Fruit fly (Drosophila melanogaster) whole organism, embryonic: ENCODE measurements around the gene RpL7.
A peak's percentile ranks its signal among the peaks of the same experiment; 100 is the strongest.

ENCODE experiments used
- Atf6 ChIP-seq: fragments of 200-800 bp; sonication (Bioruptor generic); IDR thresholded peaks from 2 replicates; pipeline ENCODE4 v1.3.6; 2022; ENCODE audit warnings: missing biosample characterization, missing genetic modification characterization
- BEAF-32 ChIP-seq: fragments of 200-800 bp; sonication (Bioruptor generic); optimal IDR thresholded peaks from 3 replicates; lab custom pipeline; 2017; ENCODE audit warnings: missing biosample characterization, missing genetic modification characterization, mild to moderate bottlenecking, moderate library complexity, missing genetic modification reagents
- CG10267 ChIP-seq: fragments of 200-800 bp; sonication (Bioruptor generic); optimal IDR thresholded peaks from 2 replicates; lab custom pipeline; 2018; ENCODE audit warnings: missing biosample characterization, mild to moderate bottlenecking, missing genetic modification characterization, moderate library complexity
- CG10274 ChIP-seq: fragments of 200-800 bp; sonication (Bioruptor generic); optimal IDR thresholded peaks from 3 replicates; lab custom pipeline; 2017; ENCODE audit warnings: missing biosample characterization, mild to moderate bottlenecking, missing genetic modification characterization
- CG13287 ChIP-seq: fragments of 200-800 bp; sonication (Bioruptor generic); IDR thresholded peaks from 2 replicates; pipeline ENCODE4 v1.3.6; 2022; ENCODE audit warnings: missing biosample characterization, missing genetic modification characterization; ENCODE audit not compliant: partially characterized antibody
- CG14710 ChIP-seq: fragments of 200-800 bp; sonication (Bioruptor generic); optimal IDR thresholded peaks from 3 replicates; lab custom pipeline; 2019; ENCODE audit warnings: missing biosample characterization, mild to moderate bottlenecking, missing genetic modification characterization, moderate library complexity
- CG14860 ChIP-seq: fragments of 200-800 bp; sonication (Bioruptor generic); IDR thresholded peaks from 3 replicates; pipeline ENCODE4 v1.3.6; 2022; ENCODE audit warnings: missing biosample characterization, missing genetic modification characterization; ENCODE audit not compliant: partially characterized antibody
- CG17829 ChIP-seq: fragments of 200-800 bp; optimal IDR thresholded peaks from 2 replicates; lab custom pipeline; 2019; ENCODE audit warnings: missing biosample characterization, mild to moderate bottlenecking, missing genetic modification characterization, moderate library complexity
- CG18764 ChIP-seq: fragments of 200-800 bp; sonication (Bioruptor generic); optimal IDR thresholded peaks from 3 replicates; lab custom pipeline; 2016; ENCODE audit warnings: missing biosample characterization, missing genetic modification characterization
- CG2120 ChIP-seq: fragments of 200-800 bp; sonication (Bioruptor generic); optimal IDR thresholded peaks from 3 replicates; lab custom pipeline; 2016; ENCODE audit warnings: missing biosample characterization, missing genetic modification characterization
- CG2712 ChIP-seq: fragments of 200-800 bp; optimal IDR thresholded peaks from 3 replicates; lab custom pipeline; 2019; ENCODE audit warnings: missing biosample characterization, mild to moderate bottlenecking, missing genetic modification characterization, moderate library complexity
- CG32767 ChIP-seq: fragments of 200-800 bp; sonication (Bioruptor generic); IDR thresholded peaks from 2 replicates; pipeline ENCODE4 v1.3.6; 2022; ENCODE audit warnings: missing biosample characterization, missing genetic modification characterization
- CG34422 ChIP-seq: fragments of 200-800 bp; sonication (Bioruptor generic); IDR thresholded peaks from 3 replicates; pipeline ENCODE4 v1.3.6; 2022; ENCODE audit warnings: missing biosample characterization, missing genetic modification characterization
- CG4424 ChIP-seq: fragments of 200-800 bp; sonication (Bioruptor generic); optimal IDR thresholded peaks from 3 replicates; lab custom pipeline; 2016; ENCODE audit warnings: missing biosample characterization, missing genetic modification characterization
- CG4617 ChIP-seq: fragments of 200-800 bp; sonication (Bioruptor generic); optimal IDR thresholded peaks from 3 replicates; lab custom pipeline; 2016; ENCODE audit warnings: missing biosample characterization, missing genetic modification characterization, borderline replicate concordance
- CG4854 ChIP-seq: fragments of 200-800 bp; sonication (Bioruptor generic); optimal IDR thresholded peaks from 2 replicates; lab custom pipeline; 2016; ENCODE audit warnings: missing biosample characterization, missing genetic modification characterization, inconsistent platforms
- CG6791 ChIP-seq: fragments of 200-800 bp; sonication (Bioruptor generic); IDR thresholded peaks from 3 replicates; pipeline ENCODE4 v1.3.6; 2022; ENCODE audit warnings: missing biosample characterization, missing genetic modification characterization; ENCODE audit not compliant: partially characterized antibody
- CG7987 ChIP-seq: fragments of 200-800 bp; sonication (Bioruptor generic); optimal IDR thresholded peaks from 2 replicates; lab custom pipeline; 2018; ENCODE audit warnings: missing biosample characterization, mild to moderate bottlenecking, missing genetic modification characterization, moderate library complexity
- CG8359 ChIP-seq: fragments of 200-800 bp; sonication (Bioruptor generic); optimal IDR thresholded peaks from 2 replicates; lab custom pipeline; 2017; ENCODE audit warnings: missing biosample characterization, mild to moderate bottlenecking, missing genetic modification characterization, borderline replicate concordance
- CHES-1-like ChIP-seq: fragments of 200-800 bp; sonication (Bioruptor generic); optimal IDR thresholded peaks from 2 replicates; lab custom pipeline; 2016; ENCODE audit warnings: missing biosample characterization, missing genetic modification characterization
- Dbx ChIP-seq: fragments of 200-800 bp; sonication (Bioruptor generic); IDR thresholded peaks from 3 replicates; pipeline ENCODE4 v1.3.6; 2022; ENCODE audit warnings: missing biosample characterization, missing genetic modification characterization
- Dp ChIP-seq: fragments of 200-800 bp; sonication (Bioruptor generic); optimal IDR thresholded peaks from 2 replicates; lab custom pipeline; 2018; ENCODE audit warnings: missing biosample characterization, mild to moderate bottlenecking, missing genetic modification characterization, moderate library complexity
- Dref ChIP-seq: fragments of 200-800 bp; sonication (Bioruptor generic); IDR thresholded peaks from 2 replicates; pipeline ENCODE4 v1.3.6; 2022; ENCODE audit warnings: missing biosample characterization, missing genetic modification characterization
- E2f2 ChIP-seq: fragments of 200-800 bp; sonication (Bioruptor generic); IDR thresholded peaks from 2 replicates; pipeline ENCODE4 v1.3.6; 2022; ENCODE audit warnings: missing biosample characterization, missing genetic modification characterization
- Fer1 ChIP-seq: fragments of 200-800 bp; sonication (Bioruptor generic); optimal IDR thresholded peaks from 2 replicates; lab custom pipeline; 2017; ENCODE audit warnings: missing biosample characterization, mild to moderate bottlenecking, missing genetic modification characterization
- MBD-R2 ChIP-seq: fragments of 200-800 bp; sonication (Bioruptor generic); IDR thresholded peaks from 2 replicates; pipeline ENCODE4 v1.3.6; 2022; ENCODE audit warnings: missing biosample characterization, missing genetic modification characterization
- MESR4 ChIP-seq: fragments of 200-800 bp; sonication (Bioruptor generic); optimal IDR thresholded peaks from 2 replicates; lab custom pipeline; 2018; ENCODE audit warnings: missing biosample characterization, mild to moderate bottlenecking, missing genetic modification characterization, moderate library complexity
- Myb ChIP-seq: fragments of 200-800 bp; sonication (Bioruptor generic); optimal IDR thresholded peaks from 2 replicates; lab custom pipeline; 2016; ENCODE audit warnings: missing biosample characterization, missing genetic modification characterization
- NfI ChIP-seq: fragments of 200-800 bp; sonication (Bioruptor generic); optimal IDR thresholded peaks from 3 replicates; lab custom pipeline; 2018; ENCODE audit warnings: missing biosample characterization, mild to moderate bottlenecking, missing genetic modification characterization, moderate library complexity
- ash1 ChIP-seq: fragments of 200-800 bp; sonication (Bioruptor generic); optimal IDR thresholded peaks from 2 replicates; lab custom pipeline; 2018; ENCODE audit warnings: missing biosample characterization, mild to moderate bottlenecking, missing genetic modification characterization
- bbx ChIP-seq: fragments of 200-800 bp; sonication (Bioruptor generic); IDR thresholded peaks from 2 replicates; pipeline ENCODE4 v1.3.6; 2022; ENCODE audit warnings: missing biosample characterization, missing genetic modification characterization; ENCODE audit not compliant: partially characterized antibody
- bigmax ChIP-seq: fragments of 200-800 bp; sonication (Bioruptor generic); optimal IDR thresholded peaks from 2 replicates; lab custom pipeline; 2018; ENCODE audit warnings: missing biosample characterization, mild to moderate bottlenecking, missing genetic modification characterization
- bowl ChIP-seq: fragments of 200-800 bp; sonication (Bioruptor generic); IDR thresholded peaks from 2 replicates; pipeline ENCODE4 v1.3.6; 2022; ENCODE audit warnings: missing biosample characterization, missing genetic modification characterization
- crp ChIP-seq, 2 experiments: fragments of 200-800 bp; sonication (Bioruptor generic); optimal IDR thresholded peaks; 2 replicates in 1 of 2; 3 replicates in 1 of 2; lab custom pipeline; 2017; ENCODE audit warnings: missing biosample characterization in 2 of 2, missing genetic modification characterization in 2 of 2, mild to moderate bottlenecking in 1 of 2, moderate library complexity in 1 of 2
- dmrt11E ChIP-seq: fragments of 200-800 bp; sonication (Bioruptor generic); optimal IDR thresholded peaks from 3 replicates; lab custom pipeline; 2018; ENCODE audit warnings: missing biosample characterization, mild to moderate bottlenecking, missing genetic modification characterization, moderate library complexity
- ems ChIP-seq: fragments of 200-800 bp; sonication (Bioruptor generic); optimal IDR thresholded peaks from 3 replicates; lab custom pipeline; 2016; ENCODE audit warnings: missing biosample characterization, missing genetic modification characterization
- grau ChIP-seq: fragments of 200-800 bp; optimal IDR thresholded peaks from 3 replicates; lab custom pipeline; 2019; ENCODE audit warnings: missing biosample characterization, mild to moderate bottlenecking, missing genetic modification characterization, moderate library complexity
- gro ChIP-seq: fragments of 200-800 bp; sonication (Bioruptor generic); optimal IDR thresholded peaks from 2 replicates; lab custom pipeline; 2016; ENCODE audit warnings: missing biosample characterization, missing genetic modification characterization
- her ChIP-seq: fragments of 200-800 bp; sonication (Bioruptor generic); optimal IDR thresholded peaks from 2 replicates; lab custom pipeline; 2016; ENCODE audit warnings: missing biosample characterization, missing genetic modification characterization
- insv ChIP-seq, 2 experiments: fragments of 200-800 bp; sonication (Bioruptor generic); optimal IDR thresholded peaks; 3 replicates each; lab custom pipeline; 2016 to 2018; ENCODE audit warnings: missing biosample characterization in 2 of 2, missing genetic modification characterization in 2 of 2
- jumu ChIP-seq: fragments of 200-800 bp; sonication (Bioruptor generic); optimal IDR thresholded peaks from 3 replicates; lab custom pipeline; 2016; ENCODE audit warnings: missing biosample characterization, missing genetic modification characterization
- nerfin-2 ChIP-seq: fragments of 200-800 bp; sonication (Bioruptor generic); IDR thresholded peaks from 2 replicates; pipeline ENCODE4 v1.3.6; 2022; ENCODE audit warnings: missing biosample characterization, missing genetic modification characterization; ENCODE audit not compliant: partially characterized antibody
- nmo ChIP-seq: fragments of 200-800 bp; sonication (Bioruptor generic); optimal IDR thresholded peaks from 2 replicates; lab custom pipeline; 2018; ENCODE audit warnings: missing biosample characterization, mild to moderate bottlenecking, missing genetic modification characterization, moderate library complexity
- pzg ChIP-seq: fragments of 200-800 bp; sonication (Bioruptor generic); optimal IDR thresholded peaks from 3 replicates; lab custom pipeline; 2018; ENCODE audit warnings: missing biosample characterization, mild to moderate bottlenecking, missing genetic modification characterization, moderate library complexity
- row ChIP-seq: fragments of 200-800 bp; sonication (Bioruptor generic); IDR thresholded peaks from 3 replicates; pipeline ENCODE4 v1.3.6; 2022; ENCODE audit warnings: missing biosample characterization, missing genetic modification characterization
- sr ChIP-seq: fragments of 200-800 bp; sonication (Bioruptor generic); IDR thresholded peaks from 3 replicates; pipeline ENCODE4 v1.3.6; 2022; ENCODE audit warnings: missing biosample characterization, missing genetic modification characterization
- tll ChIP-seq, 2 experiments: fragments of 200-800 bp in 1 of 2; fragments of >200 bp in 1 of 2; sonication (Bioruptor generic) in 1 of 2; optimal IDR thresholded peaks; 2 replicates each; lab custom pipeline; 2017 to 2019; ENCODE audit warnings: missing biosample characterization in 2 of 2, missing genetic modification characterization in 2 of 2, mild to moderate bottlenecking in 1 of 2, moderate library complexity in 1 of 2
- trem ChIP-seq: fragments of 200-800 bp; optimal IDR thresholded peaks from 3 replicates; lab custom pipeline; 2019; ENCODE audit warnings: missing biosample characterization, mild to moderate bottlenecking, missing genetic modification characterization, moderate library complexity
- unc-4 ChIP-seq: fragments of 200-800 bp; sonication (Bioruptor generic); IDR thresholded peaks from 2 replicates; pipeline ENCODE4 v1.3.6; 2022; ENCODE audit warnings: missing biosample characterization, missing genetic modification characterization; ENCODE audit not compliant: partially characterized antibody

The RpL7 gene

DNA sequence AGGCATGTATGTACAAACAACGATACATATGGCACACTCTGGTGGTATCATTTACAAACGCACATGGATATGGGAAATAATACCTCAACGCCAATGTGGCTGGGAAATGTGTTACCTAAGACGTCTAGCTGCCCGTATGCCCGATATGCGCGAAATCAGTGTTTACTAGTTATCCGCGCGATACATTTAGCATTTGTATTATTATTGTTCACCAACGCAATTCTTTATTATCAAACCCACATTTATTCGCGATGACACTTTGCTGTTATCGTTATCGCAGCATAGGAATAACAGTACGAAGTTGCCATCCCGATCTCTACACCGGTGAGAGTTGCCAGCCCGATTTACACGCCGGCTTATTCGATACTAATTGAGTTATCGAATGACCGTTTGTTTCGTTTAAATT lies 46.0 kb downstream of the RpL7 start, which contains the start of gene chico (continued):
- TF ChIP-seq CG32767 (peak; percentile 71; the same call in 1 of the 2 replicates), NfI (GFP tag; lab: Kevin White, UChicago) (no peak), MBD-R2 (GFP tag; lab: Robert Waterston, UW) (peak; percentile 56), CG4854 (GFP tag; lab: Kevin White, UChicago) (peak; percentile 4), Dp (GFP tag; lab: Kevin White, UChicago) (peak; percentile 73), nmo (GFP tag; lab: Kevin White, UChicago) (peak; percentile 63), CG4424 (GFP tag; lab: Kevin White, UChicago) (peak; percentile 29), grau (tag; lab: Kevin White, UChicago) (no peak), CG6791 (GFP tag; lab: Robert Waterston, UW) (peak; percentile 89), E2f2 (peak; percentile 74), sr (no peak), CG2120 (GFP tag; lab: Kevin White, UChicago) (peak; percentile 23), CG4617 (GFP tag; lab: Kevin White, UChicago) (peak; percentile 63), nerfin-2 (GFP tag; lab: Robert Waterston, UW) (peak; percentile 58; the same call in 1 of the 2 replicates), CHES-1-like (GFP tag; lab: Kevin White, UChicago) (peak; percentile 18), Dref (GFP tag; lab: Robert Waterston, UW) (peak; percentile 98), ash1 (no peak), CG13287 (GFP tag; lab: Robert Waterston, UW) (peak; percentile 60), jumu (GFP tag; lab: Kevin White, UChicago) (no peak), Atf6 (GFP tag; lab: Robert Waterston, UW) (0 out of 2 replicates have a peak, but pooled peaks have one; percentile 12), trem (tag; lab: Kevin White, UChicago) (peak; percentile 80), CG14710 (tag; lab: Kevin White, UChicago) (peak; percentile 67), CG10267 (peak; percentile 52), pzg (GFP tag; lab: Kevin White, UChicago) (peak; percentile 97), bowl (GFP tag; lab: Robert Waterston, UW) (no peak), her (GFP tag; lab: Kevin White, UChicago) (peak; percentile 42), tll (GFP tag; optimal IDR thresholded peaks at IDR 0.05; lab: Kevin White, UChicago) (no peak), bigmax (GFP tag; lab: Kevin White, UChicago) (peak; percentile 13), crp (GFP tag; optimal IDR thresholded peaks at IDR 0.05; lab: Kevin White, UChicago) (no peak), CG2712 (tag; lab: Kevin White, UChicago) (peak; percentile 33), unc-4 (GFP tag; lab: Robert Waterston, UW) (peak; percentile 62), CG34422 (GFP tag; lab: Robert Waterston, UW) (peak; percentile 63; the same call in 1 of the 3 replicates), MESR4 (GFP tag; lab: Kevin White, UChicago) (peak; percentile 79), CG18764 (GFP tag; lab: Kevin White, UChicago) (no peak), BEAF-32 (GFP tag; lab: Kevin White, UChicago) (peak; percentile 65), Fer1 (peak; percentile 27), dmrt11E (tag; lab: Kevin White, UChicago) (no peak), bbx (GFP tag; lab: Robert Waterston, UW) (peak; percentile 74), gro (peak; percentile 47), CG14860 (GFP tag; lab: Robert Waterston, UW) (peak; percentile 68), insv (GFP tag; optimal IDR thresholded peaks at IDR 0.05; lab: Kevin White, UChicago) (no peak), CG17829 (peak; percentile 53), Myb (GFP tag; lab: Kevin White, UChicago) (peak; percentile 90), CG7987 (GFP tag; lab: Kevin White, UChicago) (peak; percentile 29), Dbx (GFP tag; lab: Robert Waterston, UW) (peak; percentile 22; the same call in 1 of the 3 replicates), ems (no peak), CG10274 (GFP tag; lab: Kevin White, UChicago) (no peak), row (GFP tag; lab: Robert Waterston, UW) (peak; percentile 49; the same call in 1 of the 3 replicates), CG8359 (no peak)
